Fruit fly (Drosophila melanogaster): ENCODE data around the gene Ranbp21.

Ranbp21 gene

DNA sequence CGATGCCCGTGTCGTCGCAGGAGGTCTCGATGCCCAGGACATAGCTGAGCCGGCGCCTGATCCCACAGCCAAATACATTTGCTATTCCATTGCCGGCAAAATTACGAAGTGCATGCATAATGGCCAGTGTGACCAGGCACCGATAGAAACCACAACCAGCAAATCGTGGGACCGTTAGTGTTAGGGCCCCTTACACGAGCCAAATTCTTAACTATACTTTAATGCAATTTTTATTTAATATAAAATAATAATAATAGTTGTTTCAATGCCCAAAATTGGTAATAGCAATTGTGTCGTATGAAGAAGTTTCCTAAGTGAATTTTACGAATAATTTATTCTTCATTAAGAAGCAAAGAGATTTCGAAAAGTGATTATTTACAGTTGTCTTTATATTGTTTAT is 49.5 kb upstream of the Ranbp21 start, which contains the start of gene Tcs4 (continued):
- TF ChIP-seq CG3065 (GFP tag; optimal IDR thresholded peaks at IDR 0.05) (no peak), Ets65A (GFP tag) (peak; percentile 67), prd (optimal IDR thresholded peaks at IDR 0.05) (no peak), prd (GFP tag; IDR thresholded peaks at IDR 0.05) (peak; percentile 26; the same call in 1 of the 3 replicates), CG2875 (GFP tag; optimal IDR thresholded peaks at IDR 0.05) (no peak), chif (GFP tag; optimal IDR thresholded peaks at IDR 0.05) (no peak), gem (tag; optimal IDR thresholded peaks at IDR 0.05) (peak; percentile 71), pan (optimal IDR thresholded peaks at IDR 0.05) (no peak), pan (GFP tag; optimal IDR thresholded peaks at IDR 0.05 in 1 of 2, IDR thresholded peaks at IDR 0.05 in 1 of 2) (peak in 1 of 2 experiments; percentile 21), trh (GFP tag; optimal IDR thresholded peaks at IDR 0.05) (no peak), abd-A (tag; optimal IDR thresholded peaks at IDR 0.05) (no peak), CG17359 (tag; optimal IDR thresholded peaks at IDR 0.05) (peak; percentile 13), CG7745 (tag; optimal IDR thresholded peaks at IDR 0.05) (no peak), dpn (GFP tag; optimal IDR thresholded peaks at IDR 0.05) (peak in 1 of 2 experiments; percentile 28), CG17361 (GFP tag; IDR thresholded peaks at IDR 0.05) (0 out of 3 replicates have a peak, but pooled peaks have one; percentile 33), gcm2 (GFP tag; optimal IDR thresholded peaks at IDR 0.05) (no peak), CoRest (tag; optimal IDR thresholded peaks at IDR 0.05) (peak; percentile 29), slbo (GFP tag; IDR thresholded peaks at IDR 0.05) (peak; percentile 20; the same call in 1 of the 2 replicates), CG8765 (GFP tag; IDR thresholded peaks at IDR 0.05) (no peak), vvl (GFP tag; IDR thresholded peaks at IDR 0.05) (peak; percentile 71), sc (optimal IDR thresholded peaks at IDR 0.05) (no peak), sc (GFP tag; optimal IDR thresholded peaks at IDR 0.05) (no peak), Hr51 (GFP tag; optimal IDR thresholded peaks at IDR 0.05) (no peak), da (GFP tag; optimal IDR thresholded peaks at IDR 0.05) (no peak), E2f2 (GFP tag; IDR thresholded peaks at IDR 0.05) (peak; percentile 51), CG12236 (GFP tag; optimal IDR thresholded peaks at IDR 0.05) (no peak), Bgb (GFP tag; IDR thresholded peaks at IDR 0.05; ENCODE audit: partially characterized antibody) (peak; percentile 31; the same call in 1 of the 2 replicates), CG2129 (GFP tag; IDR thresholded peaks at IDR 0.05; ENCODE audit: partially characterized antibody) (no peak), CG13624 (GFP tag; optimal IDR thresholded peaks at IDR 0.05) (no peak), Elba2 (GFP tag; optimal IDR thresholded peaks at IDR 0.05) (peak; percentile 25), CG7928 (GFP tag; optimal IDR thresholded peaks at IDR 0.05) (no peak), nmo (GFP tag; optimal IDR thresholded peaks at IDR 0.05) (peak; percentile 48), Sox100B (GFP tag; optimal IDR thresholded peaks at IDR 0.05) (no peak), sob (GFP tag; IDR thresholded peaks at IDR 0.05) (0 out of 2 replicates have a peak, but pooled peaks have one; percentile 19), Dek (tag; optimal IDR thresholded peaks at IDR 0.05) (peak; percentile 15), bsh (GFP tag; optimal IDR thresholded peaks at IDR 0.05) (peak in 1 of 2 experiments; percentile 33), gce (GFP tag; IDR thresholded peaks at IDR 0.05) (no peak), CG11247 (GFP tag; IDR thresholded peaks at IDR 0.05) (no peak), amos (GFP tag; IDR thresholded peaks at IDR 0.05; ENCODE audit: partially characterized antibody) (peak; percentile 46; the same call in 1 of the 2 replicates), psq (GFP tag; optimal IDR thresholded peaks at IDR 0.05) (no peak), B-H2 (GFP tag; optimal IDR thresholded peaks at IDR 0.05) (no peak), ci (GFP tag; IDR thresholded peaks at IDR 0.05) (peak; percentile 57; the same call in 2 of the 3 replicates), sr (GFP tag; IDR thresholded peaks at IDR 0.05) (no peak), Pdp1 (GFP tag; optimal IDR thresholded peaks at IDR 0.05) (peak in 1 of 2 experiments; percentile 83), Usf (GFP tag; optimal IDR thresholded peaks at IDR 0.05) (no peak), CG34422 (GFP tag; IDR thresholded peaks at IDR 0.05) (peak; percentile 34; the same call in 1 of the 3 replicates), usp (GFP tag; optimal IDR thresholded peaks at IDR 0.05) (no peak), sd (tag; optimal IDR thresholded peaks at IDR 0.05) (no peak), CG12659 (GFP tag; optimal IDR thresholded peaks at IDR 0.05) (peak; percentile 39), CG18262 (tag; optimal IDR thresholded peaks at IDR 0.05) (peak; percentile 37), CG13287 (GFP tag; IDR thresholded peaks at IDR 0.05; ENCODE audit: partially characterized antibody) (peak; percentile 77)

Data from whole organism, embryonic.